Fruit fly (Drosophila melanogaster): ENCODE measurements around the gene kar.

The kar gene

dm6 chr3R:12699620-12700378, 10.6 kb upstream of the kar start:
- no peak for TF ChIP-seq Awh (GFP tag; IDR thresholded peaks at IDR 0.05)
- no peak for TF ChIP-seq schlank (tag; optimal IDR thresholded peaks at IDR 0.05)
- no peak for TF ChIP-seq emc (GFP tag; optimal IDR thresholded peaks at IDR 0.05)
- no peak for TF ChIP-seq Nf-YC (tag; optimal IDR thresholded peaks at IDR 0.05)
- TF ChIP-seq Nf-YB (GFP tag; optimal IDR thresholded peaks at IDR 0.05), result no peak
- TF ChIP-seq Dll (GFP tag; IDR thresholded peaks at IDR 0.05; ENCODE audit: partially characterized antibody), result no peak
- TF ChIP-seq eyg (GFP tag; optimal IDR thresholded peaks at IDR 0.05), result no peak
- no peak for TF ChIP-seq CG6175 (GFP tag; IDR thresholded peaks at IDR 0.05)
- no peak for TF ChIP-seq CG6654 (GFP tag; optimal IDR thresholded peaks at IDR 0.05)
- no peak for TF ChIP-seq H15 (GFP tag; IDR thresholded peaks at IDR 0.05)
- TF ChIP-seq sd (tag; optimal IDR thresholded peaks at IDR 0.05), result peak; percentile 70
- TF ChIP-seq CG7786 (GFP tag; optimal IDR thresholded peaks at IDR 0.05), result no peak
- no peak for TF ChIP-seq zen2 (GFP tag; IDR thresholded peaks at IDR 0.05; ENCODE audit: partially characterized antibody)
- TF ChIP-seq chn (GFP tag; optimal IDR thresholded peaks at IDR 0.05), result no peak
- TF ChIP-seq exex (tag; optimal IDR thresholded peaks at IDR 0.05), result peak; percentile 66
- no peak for TF ChIP-seq CG32767 (GFP tag; IDR thresholded peaks at IDR 0.05)
- no peak for TF ChIP-seq nom (GFP tag; optimal IDR thresholded peaks at IDR 0.05)
- TF ChIP-seq CG42726 (GFP tag; IDR thresholded peaks at IDR 0.05; ENCODE audit: partially characterized antibody), result no peak
- TF ChIP-seq Pdp1 (GFP tag; optimal IDR thresholded peaks at IDR 0.05), result peak in 1 of 2 experiments; percentile 95
- no peak for TF ChIP-seq slbo (GFP tag; IDR thresholded peaks at IDR 0.05)
- no peak for TF ChIP-seq jing (GFP tag; optimal IDR thresholded peaks at IDR 0.05)
- TF ChIP-seq CG10321 (GFP tag; IDR thresholded peaks at IDR 0.05), result no peak
- peak; percentile 51 for TF ChIP-seq CG10543 (GFP tag; optimal IDR thresholded peaks at IDR 0.05)
- no peak for TF ChIP-seq hb (GFP tag; IDR thresholded peaks at IDR 0.05; ENCODE audit: partially characterized antibody)
- TF ChIP-seq CG1233 (GFP tag; optimal IDR thresholded peaks at IDR 0.05), result no peak
- no peak for TF ChIP-seq CG12942 (GFP tag; optimal IDR thresholded peaks at IDR 0.05)
- no peak for TF ChIP-seq sr (GFP tag; IDR thresholded peaks at IDR 0.05)
- TF ChIP-seq chm (GFP tag; IDR thresholded peaks at IDR 0.05), result no peak
- no peak for TF ChIP-seq CG1529 (GFP tag; optimal IDR thresholded peaks at IDR 0.05)
- TF ChIP-seq cwo (GFP tag; optimal IDR thresholded peaks at IDR 0.05), result peak; percentile 5
- no peak for TF ChIP-seq CG15601 (tag; optimal IDR thresholded peaks at IDR 0.05)
- peak; percentile 26 for TF ChIP-seq BtbVII (GFP tag; optimal IDR thresholded peaks at IDR 0.05)
- no peak for TF ChIP-seq dati (GFP tag; IDR thresholded peaks at IDR 0.05)
- peak; percentile 48 for TF ChIP-seq grn (GFP tag; optimal IDR thresholded peaks at IDR 0.05)
- TF ChIP-seq shn (GFP tag; optimal IDR thresholded peaks at IDR 0.05), result no peak
- TF ChIP-seq PHDP (tag; optimal IDR thresholded peaks at IDR 0.05), result no peak
- TF ChIP-seq h (optimal IDR thresholded peaks at IDR 0.05), result no peak
- TF ChIP-seq p53 (GFP tag; optimal IDR thresholded peaks at IDR 0.05), result no peak
- TF ChIP-seq sens (GFP tag), result peak; percentile 39
- TF ChIP-seq CG7987 (GFP tag; optimal IDR thresholded peaks at IDR 0.05), result no peak
- no peak for TF ChIP-seq CG32532 (GFP tag; IDR thresholded peaks at IDR 0.05)
- TF ChIP-seq nerfin-1 (tag; optimal IDR thresholded peaks at IDR 0.05), result no peak
- no peak for TF ChIP-seq CG3065 (GFP tag; optimal IDR thresholded peaks at IDR 0.05)
- TF ChIP-seq CG9932 (GFP tag; IDR thresholded peaks at IDR 0.05), result no peak
- no peak for TF ChIP-seq CG11398 (GFP tag; optimal IDR thresholded peaks at IDR 0.05)
- no peak for TF ChIP-seq CG6854 (GFP tag; optimal IDR thresholded peaks at IDR 0.05)
- TF ChIP-seq Ssrp (tag; optimal IDR thresholded peaks at IDR 0.05), result no peak
- TF ChIP-seq kay (GFP tag; optimal IDR thresholded peaks at IDR 0.05), result peak; percentile 41
- TF ChIP-seq Rfx (GFP tag; IDR thresholded peaks at IDR 0.05), result no peak
- TF ChIP-seq scrt (GFP tag; optimal IDR thresholded peaks at IDR 0.05), result no peak
